Worm (Caenorhabditis elegans) whole organism, young adult: ENCODE measurements around the gene zip-7.

Experiments
- B0336.3 ChIP-seq: fragments of 200-800 bp; sonication (Bioruptor generic); IDR thresholded peaks from 2 replicates; pipeline ENCODE4 v1.3.6; 2022; ENCODE audit warnings: missing genetic modification characterization, missing compliant biosample characterization
- C06A6.2 ChIP-seq: fragments of 200-800 bp; sonication (Bioruptor generic); conservative IDR thresholded peaks from 2 replicates; pipeline ENCODE4 v1.3.6; 2022; ENCODE audit warnings: missing genetic modification characterization, missing compliant biosample characterization
- F49E8.2 ChIP-seq: sonication (generic microtip); optimal IDR thresholded peaks from 3 replicates; lab custom pipeline; 2017; ENCODE audit warnings: missing genetic modification characterization, mild to moderate bottlenecking, missing compliant biosample characterization, antibody characterized with exemption, moderate library complexity; ENCODE audit not compliant: insufficient read depth
- F57C9.4 ChIP-seq: sonication (generic microtip); optimal IDR thresholded peaks from 2 replicates; lab custom pipeline; 2017; ENCODE audit warnings: mild to moderate bottlenecking, missing genetic modification characterization, missing compliant biosample characterization
- Y53F4B.3 ChIP-seq: fragments of 200-800 bp; sonication (Bioruptor generic); IDR thresholded peaks from 2 replicates; pipeline ENCODE4 v1.3.6; 2022; ENCODE audit warnings: missing genetic modification reagents, missing genetic modification characterization, missing compliant biosample characterization
- Y56A3A.18 ChIP-seq: fragments of 200-800 bp; sonication (Bioruptor generic); IDR thresholded peaks from 2 replicates; pipeline ENCODE4 v1.3.6; 2022; ENCODE audit warnings: missing genetic modification reagents, missing genetic modification characterization, missing compliant biosample characterization
- akir-1 ChIP-seq: fragments of 200-800 bp; sonication (Bioruptor generic); optimal IDR thresholded peaks from 2 replicates; lab custom pipeline; 2018; ENCODE audit warnings: mild to moderate bottlenecking, missing genetic modification characterization, moderate library complexity, missing compliant biosample characterization
- aptf-2 ChIP-seq: fragments of 200-800 bp; sonication (Bioruptor generic); conservative IDR thresholded peaks from 2 replicates; pipeline ENCODE4 v1.3.6; 2022; ENCODE audit warnings: missing genetic modification reagents, missing genetic modification characterization, missing compliant biosample characterization
- aptf-3 ChIP-seq: fragments of 200-800 bp; sonication (Bioruptor generic); IDR thresholded peaks from 2 replicates; pipeline ENCODE4 v1.3.6; 2022; ENCODE audit warnings: missing genetic modification characterization, missing compliant biosample characterization
- atf-7 ChIP-seq: sonication (generic microtip); optimal IDR thresholded peaks from 2 replicates; lab custom pipeline; 2017; ENCODE audit warnings: mild to moderate bottlenecking, missing genetic modification characterization, missing compliant biosample characterization
- athp-1 ChIP-seq: sonication (generic microtip); optimal IDR thresholded peaks from 2 replicates; lab custom pipeline; 2017; ENCODE audit warnings: mild to moderate bottlenecking, missing genetic modification characterization, missing compliant biosample characterization
- ccch-3 ChIP-seq: fragments of 200-800 bp; sonication (Bioruptor generic); optimal IDR thresholded peaks from 2 replicates; lab custom pipeline; 2018; ENCODE audit warnings: mild to moderate bottlenecking, missing genetic modification characterization, missing compliant biosample characterization
- cebp-1 ChIP-seq, 2 experiments: fragments of 200-800 bp in 1 of 2; sonication (Bioruptor generic) in 1 of 2; sonication (generic microtip) in 1 of 2; IDR thresholded peaks in 1 of 2; optimal IDR thresholded peaks in 1 of 2; 2 replicates each; pipeline versions ENCODE4 v1.3.6 to Lab custom; 2017 to 2022; ENCODE audit warnings: missing compliant biosample characterization in 2 of 2, missing genetic modification characterization in 2 of 2, mild to moderate bottlenecking in 1 of 2, missing genetic modification reagents in 1 of 2, moderate library complexity in 1 of 2
- cebp-2 ChIP-seq: fragments of 200-800 bp; sonication (Bioruptor generic); IDR thresholded peaks from 2 replicates; pipeline ENCODE4 v1.3.6; 2022; ENCODE audit warnings: missing genetic modification characterization, missing compliant biosample characterization
- ceh-100 ChIP-seq: fragments of 200-800 bp; sonication (Bioruptor generic); IDR thresholded peaks from 2 replicates; pipeline ENCODE4 v1.3.6; 2022; ENCODE audit warnings: missing genetic modification reagents, missing genetic modification characterization, missing compliant biosample characterization
- ceh-27 ChIP-seq: fragments of 200-800 bp; sonication (Bioruptor generic); optimal IDR thresholded peaks from 2 replicates; lab custom pipeline; 2018; ENCODE audit warnings: mild to moderate bottlenecking, missing genetic modification characterization, moderate library complexity, missing compliant biosample characterization
- ceh-58 ChIP-seq: fragments of 200-800 bp; sonication (Bioruptor generic); IDR thresholded peaks from 2 replicates; pipeline ENCODE4 v1.3.6; 2022; ENCODE audit warnings: missing genetic modification characterization, missing compliant biosample characterization
- ceh-79 ChIP-seq: sonication (generic microtip); optimal IDR thresholded peaks from 2 replicates; lab custom pipeline; 2017; ENCODE audit warnings: mild to moderate bottlenecking, missing genetic modification characterization, missing compliant biosample characterization
- ceh-91 ChIP-seq: fragments of 200-800 bp; sonication (Bioruptor generic); IDR thresholded peaks from 2 replicates; pipeline ENCODE4 v1.3.6; 2022; ENCODE audit warnings: missing genetic modification reagents, missing genetic modification characterization, missing compliant biosample characterization
- dox-1 ChIP-seq: fragments of 200-800 bp; sonication (Bioruptor generic); IDR thresholded peaks from 2 replicates; pipeline ENCODE4 v1.3.6; 2022; ENCODE audit warnings: missing genetic modification reagents, missing genetic modification characterization, missing compliant biosample characterization
- dpl-1 ChIP-seq: fragments of 150-350 bp; optimal IDR thresholded peaks from 2 replicates; lab custom pipeline; 2014; ENCODE audit warnings: missing biosample characterization, missing genetic modification reagents, missing genetic modification characterization
- egl-44 ChIP-seq: fragments of 200-800 bp; sonication (Bioruptor generic); IDR thresholded peaks from 2 replicates; pipeline ENCODE4 v1.3.6; 2022; ENCODE audit warnings: missing genetic modification reagents, missing genetic modification characterization, missing compliant biosample characterization
- ekl-4 ChIP-seq: fragments of 200-800 bp; sonication (Bioruptor generic); IDR thresholded peaks from 2 replicates; pipeline ENCODE4 v1.3.6; 2022; ENCODE audit warnings: missing genetic modification reagents, missing genetic modification characterization, missing compliant biosample characterization
- fkh-3 ChIP-seq: sonication (generic microtip); optimal IDR thresholded peaks from 2 replicates; lab custom pipeline; 2016; ENCODE audit warnings: mild to moderate bottlenecking, missing genetic modification characterization, missing compliant biosample characterization
- gei-17 ChIP-seq: fragments of 200-800 bp; sonication (Bioruptor generic); optimal IDR thresholded peaks from 2 replicates; lab custom pipeline; 2018; ENCODE audit warnings: mild to moderate bottlenecking, missing genetic modification characterization, missing compliant biosample characterization
- hlh-26 ChIP-seq: fragments of 200-800 bp; sonication (Bioruptor generic); conservative IDR thresholded peaks from 2 replicates; pipeline ENCODE4 v1.3.6; 2022; ENCODE audit warnings: missing genetic modification reagents, missing genetic modification characterization, missing compliant biosample characterization
- hmg-20 ChIP-seq: fragments of 200-800 bp; sonication (Bioruptor generic); IDR thresholded peaks from 2 replicates; pipeline ENCODE4 v1.3.6; 2022; ENCODE audit warnings: missing genetic modification reagents, missing genetic modification characterization, missing compliant biosample characterization
- lag-1 ChIP-seq: fragments of 200-800 bp; sonication (Bioruptor generic); IDR thresholded peaks from 2 replicates; pipeline ENCODE4 v1.3.6; 2022; ENCODE audit warnings: missing genetic modification reagents, missing genetic modification characterization, missing compliant biosample characterization
- let-526 ChIP-seq: fragments of 200-800 bp; sonication (Bioruptor generic); IDR thresholded peaks from 2 replicates; pipeline ENCODE4 v1.3.6; 2022; ENCODE audit warnings: missing genetic modification reagents, missing genetic modification characterization, missing compliant biosample characterization
- let-607 ChIP-seq, 2 experiments: fragments of 200-800 bp in 1 of 2; sonication (Bioruptor generic) in 1 of 2; sonication (generic microtip) in 1 of 2; optimal IDR thresholded peaks; 2 replicates each; lab custom pipeline; 2016 to 2018; ENCODE audit warnings: mild to moderate bottlenecking in 2 of 2, missing compliant biosample characterization in 2 of 2, missing genetic modification characterization in 2 of 2, moderate library complexity in 2 of 2, missing genotype in 1 of 2
- lin-35 ChIP-seq, 3 experiments: fragments of 150-350 bp in 2 of 3; sonication (generic microtip) in 1 of 3; optimal IDR thresholded peaks; 2 replicates each; lab custom pipeline; 2014 to 2018; ENCODE audit warnings: missing biosample characterization in 3 of 3, missing genetic modification characterization in 3 of 3, missing genetic modification reagents in 3 of 3
- lin-40 ChIP-seq: sonication (generic microtip); optimal IDR thresholded peaks from 2 replicates; lab custom pipeline; 2016; ENCODE audit warnings: missing genetic modification characterization, mild to moderate bottlenecking, missing compliant biosample characterization, missing genotype, missing genetic modification reagents
- lsy-27 ChIP-seq: sonication (generic microtip); optimal IDR thresholded peaks from 2 replicates; lab custom pipeline; 2017; ENCODE audit warnings: missing genetic modification characterization, mild to moderate bottlenecking, missing compliant biosample characterization, antibody characterized with exemption, missing genotype, borderline replicate concordance; ENCODE audit not compliant: insufficient read depth
- madf-6 ChIP-seq: fragments of 200-800 bp; sonication (Bioruptor generic); IDR thresholded peaks from 2 replicates; pipeline ENCODE4 v1.3.6; 2022; ENCODE audit warnings: missing genetic modification reagents, missing genetic modification characterization, missing compliant biosample characterization
- madf-8 ChIP-seq: fragments of 200-800 bp; sonication (Bioruptor generic); conservative IDR thresholded peaks from 2 replicates; pipeline ENCODE4 v1.3.6; 2022; ENCODE audit warnings: missing genetic modification reagents, missing genetic modification characterization, missing compliant biosample characterization
- mes-4 ChIP-seq: sonication (generic microtip); optimal IDR thresholded peaks from 2 replicates; lab custom pipeline; 2016; ENCODE audit warnings: missing genotype, missing genetic modification characterization, missing compliant biosample characterization
- mxl-1 ChIP-seq: sonication (generic microtip); optimal IDR thresholded peaks from 2 replicates; lab custom pipeline; 2016; ENCODE audit warnings: missing genetic modification characterization, missing compliant biosample characterization
- pbrm-1 ChIP-seq: fragments of 200-800 bp; sonication (Bioruptor generic); IDR thresholded peaks from 2 replicates; pipeline ENCODE4 v1.3.6; 2022; ENCODE audit warnings: missing genetic modification reagents, missing genetic modification characterization, missing compliant biosample characterization
- pha-4 ChIP-seq: fragments of 150-350 bp; sonication (generic microtip); optimal IDR thresholded peaks from 2 replicates; lab custom pipeline; 2014; ENCODE audit warnings: missing biosample characterization, missing genetic modification reagents, missing genetic modification characterization
- rcor-1 ChIP-seq: fragments of 200-800 bp; sonication (Bioruptor generic); IDR thresholded peaks from 2 replicates; pipeline ENCODE4 v1.3.6; 2022; ENCODE audit warnings: missing genetic modification reagents, missing genetic modification characterization, missing compliant biosample characterization
- rec-8 ChIP-seq, 2 experiments: sonication (generic microtip); optimal IDR thresholded peaks; 2 replicates each; lab custom pipeline; 2016; ENCODE audit warnings: mild to moderate bottlenecking in 2 of 2, missing genetic modification characterization in 2 of 2, missing genetic modification reagents in 2 of 2, missing genotype in 2 of 2, missing biosample characterization in 1 of 2, missing compliant biosample characterization in 1 of 2, moderate library complexity in 1 of 2
- snpc-4 ChIP-seq, 5 experiments: fragments of 150-350 bp in 1 of 5; sonication (generic microtip) in 4 of 5; optimal IDR thresholded peaks; 2 replicates each; lab custom pipeline; 2014 to 2018; ENCODE audit warnings: missing genetic modification characterization in 5 of 5, missing biosample characterization in 3 of 5, antibody characterized with exemption in 2 of 5, mild to moderate bottlenecking in 2 of 5, missing compliant biosample characterization in 2 of 5, missing genotype in 2 of 5, moderate library complexity in 2 of 5, missing genetic modification reagents in 1 of 5
- somi-1 ChIP-seq: fragments of 200-800 bp; sonication (Bioruptor generic); optimal IDR thresholded peaks from 2 replicates; lab custom pipeline; 2018; ENCODE audit warnings: mild to moderate bottlenecking, missing genetic modification characterization, missing compliant biosample characterization
- xnd-1 ChIP-seq: sonication (generic microtip); optimal IDR thresholded peaks from 2 replicates; lab custom pipeline; 2016; ENCODE audit warnings: missing genotype, missing genetic modification reagents, missing genetic modification characterization, missing compliant biosample characterization
- zfh-2 ChIP-seq: fragments of 200-800 bp; sonication (Bioruptor generic); conservative IDR thresholded peaks from 2 replicates; pipeline ENCODE4 v1.3.6; 2022; ENCODE audit warnings: missing genetic modification reagents, missing genetic modification characterization, missing compliant biosample characterization
- zim-3 ChIP-seq: sonication (generic microtip); optimal IDR thresholded peaks from 2 replicates; lab custom pipeline; 2017; ENCODE audit warnings: mild to moderate bottlenecking, missing genetic modification characterization, moderate library complexity, missing compliant biosample characterization

The zip-7 gene

DNA sequence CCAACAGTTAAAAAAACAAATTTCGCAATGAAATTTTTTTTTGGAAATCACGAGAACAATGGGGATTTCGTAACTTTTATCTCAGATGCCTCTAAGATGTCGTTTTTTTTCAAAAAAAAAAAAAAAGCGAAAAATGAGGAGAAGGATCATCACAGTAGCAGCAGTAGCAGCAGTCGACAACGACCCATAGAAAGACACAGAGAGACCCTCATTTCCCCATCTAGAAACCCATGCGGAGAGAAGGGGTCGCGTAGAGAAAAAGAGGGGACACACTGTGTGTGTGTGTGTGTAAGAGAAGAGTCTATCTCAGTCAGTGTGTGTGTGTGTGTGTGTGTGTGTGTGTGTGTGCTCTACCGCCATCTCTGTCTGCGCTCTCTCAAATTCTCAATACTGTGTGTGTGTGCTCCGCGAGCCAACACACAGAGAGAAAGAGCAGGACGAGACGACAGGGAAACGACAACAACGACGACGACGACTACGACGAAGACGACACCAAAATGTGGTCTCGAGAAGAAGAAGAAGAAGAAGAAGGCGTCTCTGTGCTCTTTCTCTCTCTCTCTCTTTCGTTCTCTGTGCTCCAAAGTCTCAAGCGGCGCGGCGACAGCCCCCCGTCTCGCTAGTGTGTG lies 14.0 kb downstream of the zip-7 start (continued):
- TF ChIP-seq madf-6 (GFP tag; lab: Robert Waterston, UW) (no peak), rec-8 (tag; optimal IDR thresholded peaks at IDR 0.05; lab: Kevin White, UChicago) (no peak), athp-1 (no peak), lin-35 (GFP tag; optimal IDR thresholded peaks at IDR 0.05; lab: Kevin White, UChicago) (peak in 1 of 3 experiments; percentile 64), mxl-1 (no peak), pha-4 (tag; lab: Kevin White, UChicago) (no peak), lin-40 (tag; lab: Kevin White, UChicago) (peak; percentile 72), hlh-26 (GFP tag; lab: Robert Waterston, UW) (no peak), ceh-27 (GFP tag; lab: Kevin White, UChicago) (peak; percentile 51), aptf-2 (GFP tag; lab: Robert Waterston, UW) (no peak), F49E8.2 (no peak), let-607 (tag; optimal IDR thresholded peaks at IDR 0.05; lab: Kevin White, UChicago) (peak in 1 of 2 experiments; percentile 22), lsy-27 (no peak), atf-7 (tag; lab: Kevin White, UChicago) (no peak), fkh-3 (tag; lab: Kevin White, UChicago) (no peak), egl-44 (GFP tag; lab: Robert Waterston, UW) (no peak), aptf-3 (no peak), F57C9.4 (tag; lab: Kevin White, UChicago) (no peak), let-526 (GFP tag; lab: Robert Waterston, UW) (no peak), somi-1 (no peak), ekl-4 (GFP tag; lab: Robert Waterston, UW) (0 out of 2 replicates have a peak, but pooled peaks have one; percentile 29), mes-4 (tag; lab: Kevin White, UChicago) (no peak), ccch-3 (GFP tag; lab: Kevin White, UChicago) (no peak), zim-3 (no peak), snpc-4 (GFP tag; optimal IDR thresholded peaks at IDR 0.05; lab: Kevin White, UChicago) (no peak), snpc-4 (tag; optimal IDR thresholded peaks at IDR 0.05; lab: Kevin White, UChicago) (peak in 1 of 4 experiments; percentile 3), rcor-1 (GFP tag; lab: Robert Waterston, UW) (no peak), ceh-58 (GFP tag; lab: Robert Waterston, UW) (no peak), B0336.3 (GFP tag; lab: Robert Waterston, UW) (no peak; the same call in 1 of the 2 replicates), xnd-1 (tag; lab: Kevin White, UChicago) (no peak), zfh-2 (GFP tag; lab: Robert Waterston, UW) (peak; percentile 49), ceh-91 (no peak), hmg-20 (GFP tag; lab: Robert Waterston, UW) (no peak), gei-17 (GFP tag; lab: Kevin White, UChicago) (peak; percentile 40), lag-1 (no peak), cebp-1 (GFP tag; IDR thresholded peaks at IDR 0.05; lab: Robert Waterston, UW) (peak; percentile 94), cebp-1 (tag; optimal IDR thresholded peaks at IDR 0.05; lab: Kevin White, UChicago) (peak; percentile 98), ceh-100 (GFP tag; lab: Robert Waterston, UW) (no peak), Y53F4B.3 (GFP tag; lab: Robert Waterston, UW) (no peak), dox-1 (GFP tag; lab: Robert Waterston, UW) (peak; percentile 39; the same call in 1 of the 2 replicates), C06A6.2 (GFP tag; lab: Robert Waterston, UW) (no peak), ceh-79 (tag; lab: Kevin White, UChicago) (no peak), dpl-1 (GFP tag; lab: Kevin White, UChicago) (no peak), Y56A3A.18 (GFP tag; lab: Robert Waterston, UW) (no peak), madf-8 (GFP tag; lab: Robert Waterston, UW) (no peak), akir-1 (GFP tag; lab: Kevin White, UChicago) (no peak), cebp-2 (no peak), pbrm-1 (no peak)
